Worm (Caenorhabditis elegans) whole organism, L1 larva: ENCODE data around the gene K04A8.1.

Source experiments
- F16B12.6 ChIP-seq: fragments of 150-350 bp; optimal IDR thresholded peaks from 2 replicates; lab custom pipeline; 2014; ENCODE audit warnings: missing biosample characterization, missing genetic modification characterization
- Y116A8C.19 ChIP-seq: sonication (generic microtip); optimal IDR thresholded peaks from 2 replicates; lab custom pipeline; 2016; ENCODE audit warnings: missing compliant biosample characterization, missing genetic modification characterization, borderline replicate concordance
- ama-1 ChIP-seq: fragments of 150-350 bp; optimal IDR thresholded peaks from 2 replicates; lab custom pipeline; 2014
- ceh-8 ChIP-seq: fragments of 200-800 bp; sonication (Bioruptor generic); optimal IDR thresholded peaks from 2 replicates; lab custom pipeline; 2018; ENCODE audit warnings: mild to moderate bottlenecking, missing genetic modification characterization, moderate library complexity, missing compliant biosample characterization
- ceh-82 ChIP-seq, 3 experiments: fragments of 150-350 bp in 1 of 3; sonication (generic microtip) in 2 of 3; optimal IDR thresholded peaks; 2 replicates each; lab custom pipeline; 2014 to 2017; ENCODE audit warnings: missing biosample characterization in 3 of 3, missing genetic modification characterization in 3 of 3
- ceh-90 ChIP-seq: sonication (generic microtip); optimal IDR thresholded peaks from 2 replicates; lab custom pipeline; 2016; ENCODE audit warnings: missing genetic modification characterization, missing compliant biosample characterization
- ces-1 ChIP-seq: fragments of 150-350 bp; optimal IDR thresholded peaks from 2 replicates; lab custom pipeline; 2014; ENCODE audit warnings: missing biosample characterization, missing genetic modification reagents, missing genetic modification characterization
- dpl-1 ChIP-seq, 3 experiments: fragments of 150-350 bp in 2 of 3; sonication (generic microtip) in 1 of 3; optimal IDR thresholded peaks; 2 replicates each; lab custom pipeline; 2014 to 2017; ENCODE audit warnings: missing biosample characterization in 3 of 3, missing genetic modification characterization in 3 of 3, missing genetic modification reagents in 3 of 3
- efl-1 ChIP-seq, 4 experiments: fragments of 150-350 bp; optimal IDR thresholded peaks in 3 of 4; peaks in 1 of 4; 1 replicate in 1 of 4; 2 replicates in 3 of 4; lab custom pipeline; 2014; ENCODE audit warnings: missing biosample characterization in 2 of 4, missing genetic modification characterization in 2 of 4, missing genetic modification reagents in 2 of 4
- egl-13 ChIP-seq: sonication (generic microtip); optimal IDR thresholded peaks from 2 replicates; lab custom pipeline; 2016; ENCODE audit warnings: missing genotype, missing genetic modification reagents, missing genetic modification characterization, missing compliant biosample characterization
- elt-2 ChIP-seq: sonication (generic microtip); optimal IDR thresholded peaks from 2 replicates; lab custom pipeline; 2016; ENCODE audit warnings: missing genetic modification characterization, mild to moderate bottlenecking, inconsistent platforms, missing compliant biosample characterization, missing genetic modification reagents
- fkh-4 ChIP-seq: sonication (generic microtip); optimal IDR thresholded peaks from 2 replicates; lab custom pipeline; 2016; ENCODE audit warnings: missing compliant biosample characterization, missing genetic modification characterization, borderline replicate concordance
- fkh-8 ChIP-seq: sonication (generic microtip); optimal IDR thresholded peaks from 2 replicates; lab custom pipeline; 2016; ENCODE audit warnings: mild to moderate bottlenecking, missing genetic modification characterization, missing compliant biosample characterization
- grh-1 ChIP-seq: fragments of 200-800 bp; sonication (Bioruptor generic); IDR thresholded peaks from 2 replicates; pipeline ENCODE4 v1.3.6; 2022; ENCODE audit warnings: missing genetic modification reagents, missing genetic modification characterization, missing compliant biosample characterization
- hlh-17 ChIP-seq: fragments of 200-800 bp; sonication (Bioruptor generic); optimal IDR thresholded peaks from 2 replicates; lab custom pipeline; 2018; ENCODE audit warnings: missing genetic modification characterization, mild to moderate bottlenecking, missing compliant biosample characterization, moderate library complexity, borderline replicate concordance
- jun-1 ChIP-seq: fragments of 150-350 bp; optimal IDR thresholded peaks from 2 replicates; lab custom pipeline; 2014; ENCODE audit warnings: missing biosample characterization, missing genetic modification reagents, missing genetic modification characterization
- lin-14 ChIP-seq: fragments of 200-800 bp; sonication (Bioruptor generic); optimal IDR thresholded peaks from 2 replicates; lab custom pipeline; 2018; ENCODE audit warnings: mild to moderate bottlenecking, missing genetic modification characterization, moderate library complexity, missing compliant biosample characterization
- lin-35 ChIP-seq, 2 experiments: fragments of 150-350 bp; optimal IDR thresholded peaks; 2 replicates each; lab custom pipeline; 2014; ENCODE audit warnings: missing biosample characterization in 2 of 2, missing genetic modification characterization in 2 of 2, missing genetic modification reagents in 2 of 2
- lin-39 ChIP-seq: fragments of 150-350 bp; optimal IDR thresholded peaks from 2 replicates; lab custom pipeline; 2014; ENCODE audit warnings: missing biosample characterization, missing genetic modification reagents, missing genetic modification characterization
- lir-3 ChIP-seq: sonication (generic microtip); optimal IDR thresholded peaks from 2 replicates; lab custom pipeline; 2016; ENCODE audit warnings: mild to moderate bottlenecking, missing genetic modification characterization, moderate library complexity, missing compliant biosample characterization; ENCODE audit not compliant: poor library complexity
- lsy-2 ChIP-seq, 2 experiments: fragments of 150-350 bp; optimal IDR thresholded peaks; 2 replicates each; lab custom pipeline; 2014; ENCODE audit warnings: missing biosample characterization in 2 of 2, missing genetic modification characterization in 2 of 2
- mab-9 ChIP-seq: fragments of 200-800 bp; sonication (Bioruptor generic); IDR thresholded peaks from 2 replicates; pipeline ENCODE4 v1.3.6; 2022; ENCODE audit warnings: missing genetic modification reagents, missing genetic modification characterization, missing compliant biosample characterization
- mdl-1 ChIP-seq, 2 experiments: fragments of 150-350 bp; optimal IDR thresholded peaks; 2 replicates each; lab custom pipeline; 2014 to 2017; ENCODE audit warnings: missing biosample characterization in 2 of 2, missing genetic modification characterization in 2 of 2, inconsistent platforms in 1 of 2
- mef-2 ChIP-seq: fragments of 150-350 bp; optimal IDR thresholded peaks from 2 replicates; lab custom pipeline; 2014; ENCODE audit warnings: missing biosample characterization, missing genetic modification characterization
- mep-1 ChIP-seq: fragments of 150-350 bp; optimal IDR thresholded peaks from 2 replicates; lab custom pipeline; 2014; ENCODE audit warnings: missing biosample characterization, missing genetic modification characterization
- nhr-12 ChIP-seq: sonication (generic microtip); optimal IDR thresholded peaks from 2 replicates; lab custom pipeline; 2017; ENCODE audit warnings: missing biosample characterization, missing genetic modification characterization
- nhr-28 ChIP-seq: fragments of 150-350 bp; optimal IDR thresholded peaks from 2 replicates; lab custom pipeline; 2014; ENCODE audit warnings: missing biosample characterization, missing genetic modification characterization
- nhr-71 ChIP-seq: sonication (generic microtip); optimal IDR thresholded peaks from 2 replicates; lab custom pipeline; 2016; ENCODE audit warnings: mild to moderate bottlenecking, missing genetic modification characterization, moderate library complexity, missing compliant biosample characterization
- nhr-76 ChIP-seq: sonication (generic microtip); optimal IDR thresholded peaks from 2 replicates; lab custom pipeline; 2017; ENCODE audit warnings: missing biosample characterization, missing genetic modification characterization
- nhr-77 ChIP-seq: fragments of 150-350 bp; optimal IDR thresholded peaks from 2 replicates; lab custom pipeline; 2014; ENCODE audit warnings: missing biosample characterization, missing genetic modification characterization
- nhr-84 ChIP-seq: sonication (generic microtip); optimal IDR thresholded peaks from 2 replicates; lab custom pipeline; 2017; ENCODE audit warnings: missing biosample characterization, missing genetic modification characterization
- pag-3 ChIP-seq: sonication (generic microtip); optimal IDR thresholded peaks from 2 replicates; lab custom pipeline; 2017; ENCODE audit warnings: missing genetic modification characterization, mild to moderate bottlenecking, missing compliant biosample characterization, antibody characterized with exemption, borderline replicate concordance; ENCODE audit not compliant: insufficient read depth
- rnt-1 ChIP-seq: sonication (generic microtip); optimal IDR thresholded peaks from 2 replicates; lab custom pipeline; 2016; ENCODE audit warnings: mild to moderate bottlenecking, missing genetic modification characterization, moderate library complexity, missing compliant biosample characterization
- sox-4 ChIP-seq: sonication (generic microtip); optimal IDR thresholded peaks from 2 replicates; lab custom pipeline; 2016; ENCODE audit warnings: missing genetic modification characterization, missing compliant biosample characterization
- sup-37 ChIP-seq: fragments of 200-800 bp; sonication (Bioruptor generic); optimal IDR thresholded peaks from 2 replicates; lab custom pipeline; 2018; ENCODE audit warnings: mild to moderate bottlenecking, missing genetic modification characterization, missing compliant biosample characterization
- swsn-7 ChIP-seq: sonication (generic microtip); optimal IDR thresholded peaks from 2 replicates; lab custom pipeline; 2016; ENCODE audit warnings: missing genetic modification characterization, missing compliant biosample characterization
- tbx-2 ChIP-seq: sonication (generic microtip); optimal IDR thresholded peaks from 2 replicates; lab custom pipeline; 2016; ENCODE audit warnings: missing genetic modification characterization, missing compliant biosample characterization
- unc-130 ChIP-seq: fragments of 150-350 bp; optimal IDR thresholded peaks from 2 replicates; lab custom pipeline; 2017; ENCODE audit warnings: missing biosample characterization, missing genetic modification characterization, inconsistent platforms
- unc-30 ChIP-seq: sonication (generic microtip); optimal IDR thresholded peaks from 2 replicates; lab custom pipeline; 2017; ENCODE audit warnings: missing biosample characterization, missing genetic modification characterization
- unc-62 ChIP-seq: fragments of 150-350 bp; optimal IDR thresholded peaks from 2 replicates; lab custom pipeline; 2014; ENCODE audit warnings: missing biosample characterization, missing genetic modification reagents, missing genetic modification characterization
- unc-86 ChIP-seq: sonication (generic microtip); optimal IDR thresholded peaks from 2 replicates; lab custom pipeline; 2016; ENCODE audit warnings: missing genetic modification characterization, missing compliant biosample characterization
- vab-15 ChIP-seq: sonication (generic microtip); optimal IDR thresholded peaks from 2 replicates; lab custom pipeline; 2017; ENCODE audit warnings: missing genotype, mild to moderate bottlenecking, missing genetic modification characterization, missing compliant biosample characterization
- xbp-1 ChIP-seq: sonication (generic microtip); optimal IDR thresholded peaks from 2 replicates; lab custom pipeline; 2016; ENCODE audit warnings: missing genetic modification characterization, missing compliant biosample characterization
- zag-1 ChIP-seq: fragments of 150-350 bp; optimal IDR thresholded peaks from 2 replicates; lab custom pipeline; 2014; ENCODE audit warnings: missing biosample characterization, missing genetic modification characterization
- zip-4 ChIP-seq: fragments of 200-800 bp; sonication (Bioruptor generic); optimal IDR thresholded peaks from 2 replicates; lab custom pipeline; 2018; ENCODE audit warnings: mild to moderate bottlenecking, missing genetic modification characterization, moderate library complexity, missing compliant biosample characterization
- ztf-4 ChIP-seq: fragments of 150-350 bp; optimal IDR thresholded peaks from 2 replicates; lab custom pipeline; 2014; ENCODE audit warnings: missing biosample characterization, missing genetic modification characterization

Gene K04A8.1

DNA sequence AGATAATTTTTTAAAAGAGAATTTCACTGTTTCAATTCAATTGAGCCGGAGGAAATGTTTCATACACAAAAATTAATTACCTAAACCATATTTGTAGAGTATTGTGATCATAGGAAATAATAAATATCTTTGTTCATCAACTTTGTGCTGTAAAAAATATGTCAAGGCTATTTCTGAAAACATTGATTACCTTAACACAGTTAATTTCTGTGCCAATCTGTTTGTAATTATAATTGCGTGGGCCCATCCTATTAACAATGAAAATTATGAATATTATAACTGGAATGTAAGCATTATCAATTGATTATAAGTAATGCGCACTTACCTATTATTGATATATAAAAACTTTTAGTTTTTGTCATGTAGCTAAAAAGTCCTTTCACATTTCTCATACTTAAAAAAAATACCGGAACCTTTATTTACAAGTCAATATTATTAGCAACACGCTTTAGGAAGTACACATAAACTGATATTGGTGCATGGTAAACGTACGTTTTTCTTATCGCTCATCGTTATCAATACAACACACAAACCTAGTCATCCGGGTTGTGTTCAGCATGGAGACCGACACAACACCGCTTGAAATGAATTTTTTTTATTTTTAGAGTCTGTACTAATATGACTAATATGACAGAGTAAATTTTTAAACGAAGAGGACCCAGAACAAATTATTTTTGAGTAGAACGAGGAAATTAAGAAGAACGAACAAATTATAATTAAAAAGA, 9.4 kb downstream of the K04A8.1 start, which contains the start of gene fut-2:
TSS of gene fut-2 (minus strand) at position 485 of the 725 bp plus-strand sequence.
- TF ChIP-seq unc-62 (GFP tag; lab: Kevin White, UChicago), result no peak
- TF ChIP-seq zag-1 (tag; lab: Kevin White, UChicago), result no peak
- TF ChIP-seq tbx-2, result no peak
- no peak for TF ChIP-seq mab-9 (GFP tag; lab: Robert Waterston, UW)
- TF ChIP-seq efl-1 (optimal IDR thresholded peaks at IDR 0.05; lab: Kevin White, UChicago), result no peak
- TF ChIP-seq efl-1 (GFP tag; optimal IDR thresholded peaks at IDR 0.05 in 1 of 2; lab: Kevin White, UChicago), result peak in 1 of 2 experiments; percentile 28
- TF ChIP-seq sup-37 (GFP tag; lab: Kevin White, UChicago), result no peak
- TF ChIP-seq ceh-82 (tag; optimal IDR thresholded peaks at IDR 0.05; lab: Kevin White, UChicago), result no peak
- no peak for TF ChIP-seq swsn-7 (tag; lab: Kevin White, UChicago)
- no peak for TF ChIP-seq unc-86 (tag; lab: Kevin White, UChicago)
- no peak for TF ChIP-seq ces-1 (GFP tag; lab: Kevin White, UChicago)
- peak; percentile 85 for TF ChIP-seq elt-2 (tag; lab: Kevin White, UChicago)
- peak in 1 of 2 experiments; percentile 12 for TF ChIP-seq lin-35 (GFP tag; optimal IDR thresholded peaks at IDR 0.05; lab: Kevin White, UChicago)
- no peak for TF ChIP-seq nhr-77 (tag; lab: Kevin White, UChicago)
- no peak for TF ChIP-seq nhr-28 (tag; lab: Kevin White, UChicago)
- TF ChIP-seq, all 84 proteins: peak for 3

- TF ChIP-seq sox-4 (tag; lab: Kevin White, UChicago), result no peak
- no peak for TF ChIP-seq unc-86 (tag; lab: Kevin White, UChicago)
- no peak for TF ChIP-seq egl-13 (tag; lab: Kevin White, UChicago)
- TF ChIP-seq vab-15 (tag; lab: Kevin White, UChicago), result no peak
- no peak for TF ChIP-seq lsy-2 (tag; optimal IDR thresholded peaks at IDR 0.05; lab: Kevin White, UChicago)
- no peak for TF ChIP-seq lin-35 (GFP tag; optimal IDR thresholded peaks at IDR 0.05; lab: Kevin White, UChicago)
- no peak for TF ChIP-seq fkh-4 (tag; lab: Kevin White, UChicago)
- TF ChIP-seq xbp-1 (tag; lab: Kevin White, UChicago), result no peak
- no peak for TF ChIP-seq ztf-4 (tag; lab: Kevin White, UChicago)
- TF ChIP-seq dpl-1 (GFP tag; optimal IDR thresholded peaks at IDR 0.05; lab: Kevin White, UChicago), result no peak
- no peak for TF ChIP-seq nhr-84
- TF ChIP-seq nhr-77 (tag; lab: Kevin White, UChicago), result no peak
- TF ChIP-seq mdl-1 (tag; optimal IDR thresholded peaks at IDR 0.05; lab: Kevin White, UChicago), result no peak
- TF ChIP-seq nhr-76 (tag; lab: Kevin White, UChicago), result no peak
- no peak for TF ChIP-seq hlh-17 (GFP tag; lab: Kevin White, UChicago)
- TF ChIP-seq ceh-8 (GFP tag; lab: Kevin White, UChicago), result no peak
- TF ChIP-seq nhr-28 (tag; lab: Kevin White, UChicago), result no peak
- TF ChIP-seq lin-14 (GFP tag; lab: Kevin White, UChicago), result no peak
- no peak for TF ChIP-seq mef-2 (tag; lab: Kevin White, UChicago)
- TF ChIP-seq ama-1 (lab: Kevin White, UChicago), result no peak
These were observed 10.4 kb downstream of the K04A8.1 start, which contains the start of gene EGAP9.4 for ce11 chrV:6576567-6576966. Gene EGAP9.4 (plus strand): TSS chrV:6576867.

ce11 chrV:6579992-6580391, 13.9 kb downstream of the K04A8.1 start, which contains the start of gene EGAP9.3:
Gene EGAP9.3 (minus strand): TSS chrV:6580122.
- no peak for TF ChIP-seq jun-1 (tag; lab: Kevin White, UChicago)
- no peak for TF ChIP-seq lir-3 (tag; lab: Kevin White, UChicago)
- TF ChIP-seq unc-30 (tag; lab: Kevin White, UChicago), result no peak
- no peak for TF ChIP-seq nhr-71 (tag; lab: Kevin White, UChicago)
- TF ChIP-seq zip-4 (GFP tag; lab: Kevin White, UChicago), result no peak
- no peak for TF ChIP-seq fkh-8 (tag; lab: Kevin White, UChicago)
- TF ChIP-seq unc-130 (tag; lab: Kevin White, UChicago), result no peak
- TF ChIP-seq elt-2 (tag; lab: Kevin White, UChicago), result no peak
- TF ChIP-seq tbx-2, result no peak
- TF ChIP-seq Y116A8C.19 (tag; lab: Kevin White, UChicago), result no peak
- no peak for TF ChIP-seq ama-1 (lab: Kevin White, UChicago)
- TF ChIP-seq pag-3 (tag; lab: Kevin White, UChicago), result no peak
- TF ChIP-seq rnt-1 (tag; lab: Kevin White, UChicago), result no peak
- TF ChIP-seq grh-1, result no peak
- no peak for TF ChIP-seq mep-1 (tag; lab: Kevin White, UChicago)
- TF ChIP-seq lin-39 (tag; lab: Kevin White, UChicago), result no peak
- no peak for TF ChIP-seq ceh-90 (tag; lab: Kevin White, UChicago)
- TF ChIP-seq nhr-12 (tag; lab: Kevin White, UChicago), result no peak
- no peak for TF ChIP-seq F16B12.6 (tag; lab: Kevin White, UChicago)
- TF ChIP-seq, all 84 proteins: peak for 0
